Fruit fly (Drosophila melanogaster) whole organism, embryonic: ENCODE measurements around the gene Nrd1.

Source experiments
- CG10366 ChIP-seq: fragments of 200-800 bp; sonication (Bioruptor generic); IDR thresholded peaks from 2 replicates; pipeline ENCODE4 v1.3.6; 2022; ENCODE audit warnings: missing biosample characterization, missing genetic modification characterization
- CG11723 ChIP-seq: fragments of 200-800 bp; sonication (Bioruptor generic); optimal IDR thresholded peaks from 2 replicates; lab custom pipeline; 2017; ENCODE audit warnings: missing biosample characterization, mild to moderate bottlenecking, missing genetic modification characterization
- CG12769 ChIP-seq: fragments of 200-800 bp; sonication (Bioruptor generic); optimal IDR thresholded peaks from 2 replicates; lab custom pipeline; 2019; ENCODE audit warnings: missing biosample characterization, mild to moderate bottlenecking, missing genetic modification characterization, moderate library complexity
- CG13287 ChIP-seq: fragments of 200-800 bp; sonication (Bioruptor generic); IDR thresholded peaks from 2 replicates; pipeline ENCODE4 v1.3.6; 2022; ENCODE audit warnings: missing biosample characterization, missing genetic modification characterization; ENCODE audit not compliant: partially characterized antibody
- CG13894 ChIP-seq: fragments of 200-800 bp; sonication (Bioruptor generic); optimal IDR thresholded peaks from 3 replicates; lab custom pipeline; 2018; ENCODE audit warnings: missing biosample characterization, mild to moderate bottlenecking, missing genetic modification characterization, moderate library complexity
- CG17612 ChIP-seq: fragments of 200-800 bp; sonication (Bioruptor generic); IDR thresholded peaks from 2 replicates; pipeline ENCODE4 v1.3.6; 2022; ENCODE audit warnings: missing biosample characterization, missing genetic modification characterization
- CG18262 ChIP-seq: fragments of 200-800 bp; optimal IDR thresholded peaks from 3 replicates; lab custom pipeline; 2019; ENCODE audit warnings: missing biosample characterization, mild to moderate bottlenecking, missing genetic modification characterization, moderate library complexity
- CG2120 ChIP-seq: fragments of 200-800 bp; sonication (Bioruptor generic); optimal IDR thresholded peaks from 3 replicates; lab custom pipeline; 2016; ENCODE audit warnings: missing biosample characterization, missing genetic modification characterization
- CG2129 ChIP-seq: fragments of 200-800 bp; sonication (Bioruptor generic); IDR thresholded peaks from 2 replicates; pipeline ENCODE4 v1.3.6; 2022; ENCODE audit warnings: missing biosample characterization, missing genetic modification characterization; ENCODE audit not compliant: partially characterized antibody
- CG3407 ChIP-seq: fragments of 200-800 bp; sonication (Bioruptor generic); optimal IDR thresholded peaks from 2 replicates; lab custom pipeline; 2018; ENCODE audit warnings: missing biosample characterization, mild to moderate bottlenecking, missing genetic modification characterization
- CG5180 ChIP-seq: fragments of 200-800 bp; sonication (Bioruptor generic); optimal IDR thresholded peaks from 3 replicates; lab custom pipeline; 2017; ENCODE audit warnings: missing biosample characterization, missing genetic modification characterization, mild to moderate bottlenecking, moderate library complexity, missing genetic modification reagents
- CG6683 ChIP-seq: fragments of 200-800 bp; sonication (Bioruptor generic); optimal IDR thresholded peaks from 2 replicates; lab custom pipeline; 2017; ENCODE audit warnings: missing biosample characterization, mild to moderate bottlenecking, missing genetic modification characterization, missing genetic modification reagents
- CG7271 ChIP-seq: fragments of 200-800 bp; sonication (Bioruptor generic); optimal IDR thresholded peaks from 2 replicates; lab custom pipeline; 2018; ENCODE audit warnings: missing biosample characterization, mild to moderate bottlenecking, missing genetic modification characterization, moderate library complexity
- CG7556 ChIP-seq: fragments of 200-800 bp; sonication (Bioruptor generic); optimal IDR thresholded peaks from 2 replicates; lab custom pipeline; 2017; ENCODE audit warnings: missing biosample characterization, mild to moderate bottlenecking, missing genetic modification characterization
- CG7839 ChIP-seq: fragments of 200-800 bp; sonication (Bioruptor generic); optimal IDR thresholded peaks from 3 replicates; lab custom pipeline; 2018; ENCODE audit warnings: missing biosample characterization, mild to moderate bottlenecking, missing genetic modification characterization, moderate library complexity
- CG7928 ChIP-seq: fragments of 200-800 bp; sonication (Bioruptor generic); optimal IDR thresholded peaks from 2 replicates; lab custom pipeline; 2017; ENCODE audit warnings: missing biosample characterization, mild to moderate bottlenecking, missing genetic modification characterization
- CG8765 ChIP-seq: fragments of 200-800 bp; sonication (Bioruptor generic); IDR thresholded peaks from 2 replicates; pipeline ENCODE4 v1.3.6; 2022; ENCODE audit warnings: missing biosample characterization, missing genetic modification characterization
- CG9932 ChIP-seq: fragments of 200-800 bp; sonication (Bioruptor generic); IDR thresholded peaks from 2 replicates; pipeline ENCODE4 v1.3.6; 2022; ENCODE audit warnings: missing biosample characterization, missing genetic modification characterization
- CoRest ChIP-seq: fragments of 200-800 bp; sonication (Bioruptor generic); optimal IDR thresholded peaks from 3 replicates; lab custom pipeline; 2018; ENCODE audit warnings: missing biosample characterization, mild to moderate bottlenecking, missing genetic modification characterization, moderate library complexity
- D19A ChIP-seq: fragments of 200-800 bp; optimal IDR thresholded peaks from 3 replicates; lab custom pipeline; 2019; ENCODE audit warnings: missing biosample characterization, mild to moderate bottlenecking, missing genetic modification characterization, moderate library complexity
- Dll ChIP-seq: fragments of 200-800 bp; sonication (Bioruptor generic); IDR thresholded peaks from 4 replicates; pipeline ENCODE4 v1.3.6; 2022; ENCODE audit warnings: missing biosample characterization, missing genetic modification characterization; ENCODE audit not compliant: partially characterized antibody
- Jarid2 ChIP-seq: fragments of 200-800 bp; sonication (Bioruptor generic); optimal IDR thresholded peaks from 3 replicates; lab custom pipeline; 2017; ENCODE audit warnings: mild to moderate bottlenecking, missing biosample characterization, missing genetic modification reagents, missing genetic modification characterization
- MBD-R2 ChIP-seq: fragments of 200-800 bp; sonication (Bioruptor generic); IDR thresholded peaks from 2 replicates; pipeline ENCODE4 v1.3.6; 2022; ENCODE audit warnings: missing biosample characterization, missing genetic modification characterization
- Nf-YA ChIP-seq: fragments of 200-800 bp; sonication (Bioruptor generic); IDR thresholded peaks from 2 replicates; pipeline ENCODE4 v1.3.6; 2022; ENCODE audit warnings: missing biosample characterization, missing genetic modification characterization
- NfI ChIP-seq: fragments of 200-800 bp; sonication (Bioruptor generic); optimal IDR thresholded peaks from 3 replicates; lab custom pipeline; 2018; ENCODE audit warnings: missing biosample characterization, mild to moderate bottlenecking, missing genetic modification characterization, moderate library complexity
- Poxn ChIP-seq: fragments of 200-800 bp; sonication (Bioruptor generic); IDR thresholded peaks from 2 replicates; pipeline ENCODE4 v1.3.6; 2022; ENCODE audit warnings: missing biosample characterization, missing genetic modification characterization
- Ravus ChIP-seq: fragments of 200-800 bp; sonication (Bioruptor generic); IDR thresholded peaks from 2 replicates; pipeline ENCODE4 v1.3.6; 2022; ENCODE audit warnings: missing biosample characterization, missing genetic modification characterization
- Sry-β ChIP-seq: fragments of 200-800 bp; sonication (Bioruptor generic); optimal IDR thresholded peaks from 2 replicates; lab custom pipeline; 2018; ENCODE audit warnings: missing biosample characterization, mild to moderate bottlenecking, missing genetic modification characterization, moderate library complexity
- ara ChIP-seq: fragments of 200-800 bp; sonication (Bioruptor generic); IDR thresholded peaks from 2 replicates; pipeline ENCODE4 v1.3.6; 2022; ENCODE audit warnings: missing biosample characterization, missing genetic modification characterization
- bigmax ChIP-seq: fragments of 200-800 bp; sonication (Bioruptor generic); optimal IDR thresholded peaks from 2 replicates; lab custom pipeline; 2018; ENCODE audit warnings: missing biosample characterization, mild to moderate bottlenecking, missing genetic modification characterization
- bsh ChIP-seq, 2 experiments: fragments of 200-800 bp; sonication (Bioruptor generic); optimal IDR thresholded peaks; 2 replicates each; lab custom pipeline; 2017 to 2018; ENCODE audit warnings: mild to moderate bottlenecking in 2 of 2, missing biosample characterization in 2 of 2, missing genetic modification characterization in 2 of 2, moderate library complexity in 1 of 2
- cad ChIP-seq: fragments of >200 bp; optimal IDR thresholded peaks from 2 replicates; lab custom pipeline; 2017; ENCODE audit warnings: missing biosample characterization, missing genetic modification characterization
- dysf ChIP-seq: fragments of 200-800 bp; sonication (Bioruptor generic); IDR thresholded peaks from 3 replicates; pipeline ENCODE4 v1.3.6; 2022; ENCODE audit warnings: missing biosample characterization, missing genetic modification characterization
- ems ChIP-seq: fragments of 200-800 bp; sonication (Bioruptor generic); optimal IDR thresholded peaks from 3 replicates; lab custom pipeline; 2016; ENCODE audit warnings: missing biosample characterization, missing genetic modification characterization
- exex ChIP-seq: fragments of 200-800 bp; sonication (Bioruptor generic); optimal IDR thresholded peaks from 4 replicates; lab custom pipeline; 2018; ENCODE audit warnings: missing biosample characterization, mild to moderate bottlenecking, missing genetic modification characterization, moderate library complexity
- fd3F ChIP-seq: fragments of 200-800 bp; sonication (Bioruptor generic); optimal IDR thresholded peaks from 2 replicates; lab custom pipeline; 2018; ENCODE audit warnings: missing biosample characterization, mild to moderate bottlenecking, missing genetic modification characterization, moderate library complexity
- hkb ChIP-seq, 2 experiments: fragments of 200-800 bp in 1 of 2; fragments of >200 bp in 1 of 2; sonication (Bioruptor generic) in 1 of 2; IDR thresholded peaks in 1 of 2; optimal IDR thresholded peaks in 1 of 2; 2 replicates each; pipeline versions ENCODE4 v1.3.6 to Lab custom; 2017 to 2022; ENCODE audit warnings: missing biosample characterization in 1 of 2, missing genetic modification characterization in 1 of 2
- lilli ChIP-seq: fragments of 200-800 bp; sonication (Bioruptor generic); optimal IDR thresholded peaks from 3 replicates; lab custom pipeline; 2016; ENCODE audit warnings: missing biosample characterization, missing genetic modification characterization
- pb ChIP-seq: fragments of 200-800 bp; sonication (Bioruptor generic); optimal IDR thresholded peaks from 3 replicates; lab custom pipeline; 2016; ENCODE audit warnings: missing biosample characterization, missing genetic modification characterization
- row ChIP-seq: fragments of 200-800 bp; sonication (Bioruptor generic); IDR thresholded peaks from 3 replicates; pipeline ENCODE4 v1.3.6; 2022; ENCODE audit warnings: missing biosample characterization, missing genetic modification characterization
- sd ChIP-seq: fragments of 200-800 bp; sonication (Bioruptor generic); optimal IDR thresholded peaks from 3 replicates; lab custom pipeline; 2018; ENCODE audit warnings: missing biosample characterization, mild to moderate bottlenecking, missing genetic modification characterization, moderate library complexity
- sob ChIP-seq: fragments of 200-800 bp; sonication (Bioruptor generic); IDR thresholded peaks from 2 replicates; pipeline ENCODE4 v1.3.6; 2022; ENCODE audit warnings: missing biosample characterization, missing genetic modification characterization
- ssp ChIP-seq: fragments of 200-800 bp; sonication (Bioruptor generic); IDR thresholded peaks from 2 replicates; pipeline ENCODE4 v1.3.6; 2022; ENCODE audit warnings: missing biosample characterization, missing genetic modification characterization
- tll ChIP-seq, 2 experiments: fragments of 200-800 bp in 1 of 2; fragments of >200 bp in 1 of 2; sonication (Bioruptor generic) in 1 of 2; optimal IDR thresholded peaks; 2 replicates each; lab custom pipeline; 2017 to 2019; ENCODE audit warnings: missing biosample characterization in 2 of 2, missing genetic modification characterization in 2 of 2, mild to moderate bottlenecking in 1 of 2, moderate library complexity in 1 of 2
- vfl ChIP-seq: fragments of 200-800 bp; sonication (Bioruptor generic); optimal IDR thresholded peaks from 2 replicates; lab custom pipeline; 2016; ENCODE audit warnings: missing biosample characterization, missing genetic modification characterization
- wek ChIP-seq: fragments of 200-800 bp; sonication (Bioruptor generic); optimal IDR thresholded peaks from 3 replicates; lab custom pipeline; 2018; ENCODE audit warnings: missing biosample characterization, mild to moderate bottlenecking, missing genetic modification characterization, moderate library complexity
- z ChIP-seq: fragments of 200-800 bp; sonication (Bioruptor generic); IDR thresholded peaks from 3 replicates; pipeline ENCODE4 v1.3.6; 2022; ENCODE audit warnings: missing biosample characterization, missing genetic modification characterization
- zen ChIP-seq: fragments of 200-800 bp; sonication (Bioruptor generic); optimal IDR thresholded peaks from 3 replicates; lab custom pipeline; 2018; ENCODE audit warnings: missing biosample characterization, mild to moderate bottlenecking, missing genetic modification characterization, moderate library complexity
- zfh2 ChIP-seq: fragments of 200-800 bp; sonication (Bioruptor generic); optimal IDR thresholded peaks from 2 replicates; lab custom pipeline; 2016; ENCODE audit warnings: missing biosample characterization, missing genetic modification characterization

The Nrd1 gene

dm6 chrX:11917056-11917633 is 48.5 kb upstream of the Nrd1 start, which contains the start of gene pot (continued):
- TF ChIP-seq hkb (optimal IDR thresholded peaks at IDR 0.05; lab: Kevin White, UChicago) = no peak
- 0 out of 2 replicates have a peak, but pooled peaks have one; percentile 21 for TF ChIP-seq hkb (GFP tag; IDR thresholded peaks at IDR 0.05; lab: Robert Waterston, UW)
- no peak for TF ChIP-seq Poxn (GFP tag; lab: Robert Waterston, UW)
- no peak for TF ChIP-seq sob (GFP tag; lab: Robert Waterston, UW)
- no peak for TF ChIP-seq bigmax (GFP tag; lab: Kevin White, UChicago)
- no peak for TF ChIP-seq CG18262 (tag; lab: Kevin White, UChicago)
- TF ChIP-seq CG13894 (tag; lab: Kevin White, UChicago) = no peak
- no peak for TF ChIP-seq CoRest (tag; lab: Kevin White, UChicago)
- TF ChIP-seq CG7556 (GFP tag; lab: Kevin White, UChicago) = no peak
- TF ChIP-seq CG10366 = no peak
- no peak for TF ChIP-seq CG8765
- no peak for TF ChIP-seq cad (GFP tag; lab: Kevin White, UChicago)
- TF ChIP-seq exex (tag; lab: Kevin White, UChicago) = no peak
- no peak for TF ChIP-seq D19A (tag; lab: Kevin White, UChicago)
- TF ChIP-seq NfI (GFP tag; lab: Kevin White, UChicago) = no peak
- no peak for TF ChIP-seq Dll (GFP tag; lab: Robert Waterston, UW)
- TF ChIP-seq CG2129 (GFP tag; lab: Robert Waterston, UW) = no peak
- TF ChIP-seq CG6683 = no peak
- peak; percentile 22; the same call in 1 of the 3 replicates for TF ChIP-seq row
- peak; percentile 46 for TF ChIP-seq CG12769 (tag; lab: Kevin White, UChicago)
- TF ChIP-seq Jarid2 (GFP tag; lab: Kevin White, UChicago) = peak; percentile 39
- TF ChIP-seq wek = no peak
- TF ChIP-seq sd = no peak
- no peak for TF ChIP-seq pb (GFP tag; lab: Kevin White, UChicago)
- TF ChIP-seq tll (GFP tag; optimal IDR thresholded peaks at IDR 0.05; lab: Kevin White, UChicago) = no peak
- no peak for TF ChIP-seq zfh2 (GFP tag; lab: Kevin White, UChicago)
- no peak for TF ChIP-seq ara (GFP tag; lab: Robert Waterston, UW)
- peak; percentile 84 for TF ChIP-seq CG17612 (GFP tag; lab: Robert Waterston, UW)
- no peak for TF ChIP-seq Nf-YA (GFP tag; lab: Robert Waterston, UW)
- no peak for TF ChIP-seq CG7928 (GFP tag; lab: Kevin White, UChicago)
- TF ChIP-seq CG13287 (GFP tag; lab: Robert Waterston, UW) = no peak; the same call in 1 of the 2 replicates
- TF ChIP-seq fd3F (GFP tag; lab: Kevin White, UChicago) = no peak
- TF ChIP-seq CG11723 (GFP tag; lab: Kevin White, UChicago) = no peak
- TF ChIP-seq CG7271 (tag; lab: Kevin White, UChicago) = no peak
- TF ChIP-seq dysf (GFP tag; lab: Robert Waterston, UW) = no peak
- TF ChIP-seq CG2120 (GFP tag; lab: Kevin White, UChicago) = no peak
- TF ChIP-seq ems (GFP tag; lab: Kevin White, UChicago) = no peak
- TF ChIP-seq CG9932 = no peak
- no peak for TF ChIP-seq vfl
- no peak for TF ChIP-seq CG3407 (GFP tag; lab: Kevin White, UChicago)
- no peak for TF ChIP-seq ssp
- TF ChIP-seq CG7839 (tag; lab: Kevin White, UChicago) = no peak
- TF ChIP-seq MBD-R2 = no peak
- peak; percentile 88 for TF ChIP-seq Sry-β
- TF ChIP-seq CG5180 (GFP tag; lab: Kevin White, UChicago) = peak; percentile 84
- 0 out of 3 replicates have a peak, but pooled peaks have one; percentile 18 for TF ChIP-seq z (GFP tag; lab: Robert Waterston, UW)
- TF ChIP-seq lilli (GFP tag; lab: Kevin White, UChicago) = no peak
- no peak for TF ChIP-seq Ravus
- TF ChIP-seq bsh (GFP tag; optimal IDR thresholded peaks at IDR 0.05; lab: Kevin White, UChicago) = no peak
- TF ChIP-seq zen (tag; lab: Kevin White, UChicago) = no peak
